Fruit fly (Drosophila melanogaster) whole organism, embryonic: ENCODE results near the gene Mfe2.

ENCODE experiments used
- Aef1 ChIP-seq: fragments of 200-800 bp; sonication (Bioruptor generic); IDR thresholded peaks from 3 replicates; pipeline ENCODE4 v1.3.6; 2022; ENCODE audit warnings: missing biosample characterization, missing genetic modification characterization
- Atf3 ChIP-seq: fragments of 200-800 bp; sonication (Bioruptor generic); optimal IDR thresholded peaks from 3 replicates; lab custom pipeline; 2016; ENCODE audit warnings: missing biosample characterization, missing genetic modification characterization
- Awh ChIP-seq: fragments of 200-800 bp; sonication (Bioruptor generic); IDR thresholded peaks from 2 replicates; pipeline ENCODE4, ENCODE4 v1.3.6; 2022; ENCODE audit warnings: missing biosample characterization, missing genetic modification characterization
- B-H1 ChIP-seq: fragments of 200-800 bp; sonication (Bioruptor generic); IDR thresholded peaks from 3 replicates; pipeline ENCODE4 v1.3.6; 2022; ENCODE audit warnings: missing biosample characterization, missing genetic modification characterization
- CG10267 ChIP-seq: fragments of 200-800 bp; sonication (Bioruptor generic); optimal IDR thresholded peaks from 2 replicates; lab custom pipeline; 2018; ENCODE audit warnings: missing biosample characterization, mild to moderate bottlenecking, missing genetic modification characterization, moderate library complexity
- CG10462 ChIP-seq: fragments of 200-800 bp; sonication (Bioruptor generic); optimal IDR thresholded peaks from 2 replicates; lab custom pipeline; 2016; ENCODE audit warnings: missing biosample characterization, missing genetic modification characterization
- CG10979 ChIP-seq: fragments of 200-800 bp; sonication (Bioruptor generic); optimal IDR thresholded peaks from 2 replicates; lab custom pipeline; 2018; ENCODE audit warnings: missing biosample characterization, mild to moderate bottlenecking, missing genetic modification characterization, moderate library complexity
- CG12659 ChIP-seq: fragments of 200-800 bp; sonication (Bioruptor generic); optimal IDR thresholded peaks from 3 replicates; lab custom pipeline; 2017; ENCODE audit warnings: mild to moderate bottlenecking, missing biosample characterization, missing genetic modification reagents, missing genetic modification characterization
- CG13624 ChIP-seq: fragments of 200-800 bp; sonication (Bioruptor generic); optimal IDR thresholded peaks from 2 replicates; lab custom pipeline; 2016; ENCODE audit warnings: missing biosample characterization, missing genetic modification characterization
- CG14667 ChIP-seq: fragments of 200-800 bp; sonication (Bioruptor generic); IDR thresholded peaks from 2 replicates; pipeline ENCODE4 v1.3.6; 2022; ENCODE audit warnings: missing biosample characterization, missing genetic modification characterization
- CG14710 ChIP-seq: fragments of 200-800 bp; sonication (Bioruptor generic); optimal IDR thresholded peaks from 3 replicates; lab custom pipeline; 2019; ENCODE audit warnings: missing biosample characterization, mild to moderate bottlenecking, missing genetic modification characterization, moderate library complexity
- CG15514 ChIP-seq: fragments of 200-800 bp; sonication (Bioruptor generic); optimal IDR thresholded peaks from 3 replicates; lab custom pipeline; 2017; ENCODE audit warnings: missing biosample characterization, missing genetic modification characterization, mild to moderate bottlenecking, moderate library complexity, missing genetic modification reagents
- CG18619 ChIP-seq: fragments of 200-800 bp; sonication (Bioruptor generic); optimal IDR thresholded peaks from 3 replicates; lab custom pipeline; 2017; ENCODE audit warnings: missing biosample characterization, mild to moderate bottlenecking, missing genetic modification characterization
- CG34376 ChIP-seq: fragments of 200-800 bp; sonication (Bioruptor generic); optimal IDR thresholded peaks from 2 replicates; lab custom pipeline; 2018; ENCODE audit warnings: missing biosample characterization, mild to moderate bottlenecking, missing genetic modification characterization
- CG4617 ChIP-seq: fragments of 200-800 bp; sonication (Bioruptor generic); optimal IDR thresholded peaks from 3 replicates; lab custom pipeline; 2016; ENCODE audit warnings: missing biosample characterization, missing genetic modification characterization, borderline replicate concordance
- CG8478 ChIP-seq: fragments of >200 bp; optimal IDR thresholded peaks from 2 replicates; lab custom pipeline; 2018
- CG8924 ChIP-seq: fragments of 200-800 bp; optimal IDR thresholded peaks from 3 replicates; lab custom pipeline; 2019; ENCODE audit warnings: missing biosample characterization, mild to moderate bottlenecking, missing genetic modification characterization, moderate library complexity
- CG8944 ChIP-seq: fragments of 200-800 bp; sonication (Bioruptor generic); optimal IDR thresholded peaks from 3 replicates; lab custom pipeline; 2016; ENCODE audit warnings: missing biosample characterization, missing genetic modification characterization
- CG9437 ChIP-seq: fragments of 200-800 bp; sonication (Bioruptor generic); optimal IDR thresholded peaks from 2 replicates; lab custom pipeline; 2018; ENCODE audit warnings: missing biosample characterization, mild to moderate bottlenecking, missing genetic modification characterization
- CG9609 ChIP-seq: fragments of 200-800 bp; sonication (Bioruptor generic); optimal IDR thresholded peaks from 3 replicates; lab custom pipeline; 2016; ENCODE audit warnings: missing biosample characterization, missing genetic modification characterization
- CoRest ChIP-seq: fragments of 200-800 bp; sonication (Bioruptor generic); optimal IDR thresholded peaks from 3 replicates; lab custom pipeline; 2018; ENCODE audit warnings: missing biosample characterization, mild to moderate bottlenecking, missing genetic modification characterization, moderate library complexity
- Eip74EF ChIP-seq, 2 experiments: fragments of 200-800 bp in 1 of 2; fragments of >200 bp in 1 of 2; sonication (Bioruptor generic) in 1 of 2; optimal IDR thresholded peaks; 2 replicates each; lab custom pipeline; 2017 to 2019; ENCODE audit warnings: missing biosample characterization in 2 of 2, missing genetic modification characterization in 2 of 2, mild to moderate bottlenecking in 1 of 2, moderate library complexity in 1 of 2
- HLH4C ChIP-seq: fragments of 200-800 bp; sonication (Bioruptor generic); IDR thresholded peaks from 3 replicates; pipeline ENCODE4 v1.3.6; 2022; ENCODE audit warnings: missing biosample characterization, missing genetic modification characterization; ENCODE audit not compliant: partially characterized antibody
- HmgD ChIP-seq: fragments of 200-800 bp; sonication (Bioruptor generic); optimal IDR thresholded peaks from 3 replicates; lab custom pipeline; 2016; ENCODE audit warnings: missing biosample characterization, missing genetic modification characterization
- MBD-R2 ChIP-seq: fragments of 200-800 bp; sonication (Bioruptor generic); IDR thresholded peaks from 2 replicates; pipeline ENCODE4 v1.3.6; 2022; ENCODE audit warnings: missing biosample characterization, missing genetic modification characterization
- Meics ChIP-seq: fragments of 200-800 bp; sonication (Bioruptor generic); optimal IDR thresholded peaks from 2 replicates; lab custom pipeline; 2017; ENCODE audit warnings: missing biosample characterization, mild to moderate bottlenecking, missing genetic modification characterization
- Scr ChIP-seq: fragments of 200-800 bp; sonication (Bioruptor generic); IDR thresholded peaks from 2 replicates; pipeline ENCODE4 v1.3.6; 2022; ENCODE audit warnings: missing biosample characterization, missing genetic modification characterization; ENCODE audit not compliant: partially characterized antibody
- amos ChIP-seq: fragments of 200-800 bp; sonication (Bioruptor generic); IDR thresholded peaks from 2 replicates; pipeline ENCODE4 v1.3.6; 2022; ENCODE audit warnings: missing biosample characterization, missing genetic modification characterization; ENCODE audit not compliant: partially characterized antibody
- cg ChIP-seq: fragments of 200-800 bp; sonication (Bioruptor generic); optimal IDR thresholded peaks from 3 replicates; lab custom pipeline; 2019; ENCODE audit warnings: missing biosample characterization, mild to moderate bottlenecking, missing genetic modification characterization, moderate library complexity
- chm ChIP-seq: fragments of 200-800 bp; sonication (Bioruptor generic); IDR thresholded peaks from 2 replicates; pipeline ENCODE4 v1.3.6; 2022; ENCODE audit warnings: missing biosample characterization, missing genetic modification characterization
- ci ChIP-seq: fragments of 200-800 bp; sonication (Bioruptor generic); IDR thresholded peaks from 3 replicates; pipeline ENCODE4 v1.3.6; 2022; ENCODE audit warnings: missing biosample characterization, missing genetic modification characterization
- cwo ChIP-seq: fragments of 200-800 bp; sonication (Bioruptor generic); optimal IDR thresholded peaks from 3 replicates; lab custom pipeline; 2017; ENCODE audit warnings: missing biosample characterization, missing genetic modification characterization, mild to moderate bottlenecking, moderate library complexity, missing genetic modification reagents
- danr ChIP-seq: fragments of 200-800 bp; sonication (Bioruptor generic); IDR thresholded peaks from 2 replicates; pipeline ENCODE4 v1.3.6; 2022; ENCODE audit warnings: missing biosample characterization, missing genetic modification characterization
- eve ChIP-seq, 2 experiments: fragments of >200 bp; optimal IDR thresholded peaks; 2 replicates each; lab custom pipeline; 2017; ENCODE audit warnings: missing biosample characterization in 2 of 2, missing genetic modification characterization in 2 of 2
- fd102C ChIP-seq: fragments of 200-800 bp; sonication (Bioruptor generic); optimal IDR thresholded peaks from 2 replicates; lab custom pipeline; 2018; ENCODE audit warnings: missing biosample characterization, mild to moderate bottlenecking, missing genetic modification characterization, moderate library complexity
- hb ChIP-seq: fragments of 200-800 bp; sonication (Bioruptor generic); IDR thresholded peaks from 3 replicates; pipeline ENCODE4 v1.3.6; 2022; ENCODE audit warnings: missing biosample characterization, missing genetic modification characterization; ENCODE audit not compliant: partially characterized antibody
- lmd ChIP-seq: fragments of 200-800 bp; sonication (Bioruptor generic); IDR thresholded peaks from 2 replicates; pipeline ENCODE4 v1.3.6; 2022; ENCODE audit warnings: missing biosample characterization, missing genetic modification characterization
- mld ChIP-seq: fragments of 200-800 bp; sonication (Bioruptor generic); IDR thresholded peaks from 3 replicates; pipeline ENCODE4 v1.3.6; 2022; ENCODE audit warnings: missing biosample characterization, missing genetic modification characterization; ENCODE audit not compliant: partially characterized antibody
- nmo ChIP-seq: fragments of 200-800 bp; sonication (Bioruptor generic); optimal IDR thresholded peaks from 2 replicates; lab custom pipeline; 2018; ENCODE audit warnings: missing biosample characterization, mild to moderate bottlenecking, missing genetic modification characterization, moderate library complexity
- org-1 ChIP-seq: fragments of 200-800 bp; sonication (Bioruptor generic); optimal IDR thresholded peaks from 2 replicates; lab custom pipeline; 2017; ENCODE audit warnings: missing biosample characterization, missing genetic modification characterization
- pfk ChIP-seq: fragments of 200-800 bp; sonication (Bioruptor generic); optimal IDR thresholded peaks from 2 replicates; lab custom pipeline; 2018; ENCODE audit warnings: missing biosample characterization, mild to moderate bottlenecking, missing genetic modification characterization, moderate library complexity
- psq ChIP-seq: fragments of 200-800 bp; sonication (Bioruptor generic); optimal IDR thresholded peaks from 2 replicates; lab custom pipeline; 2017; ENCODE audit warnings: missing biosample characterization, missing genetic modification characterization
- pzg ChIP-seq: fragments of 200-800 bp; sonication (Bioruptor generic); optimal IDR thresholded peaks from 3 replicates; lab custom pipeline; 2018; ENCODE audit warnings: missing biosample characterization, mild to moderate bottlenecking, missing genetic modification characterization, moderate library complexity
- sens-2 ChIP-seq: fragments of 200-800 bp; sonication (Bioruptor generic); IDR thresholded peaks from 2 replicates; pipeline ENCODE4 v1.3.6; 2022; ENCODE audit warnings: missing biosample characterization, missing genetic modification characterization
- sima ChIP-seq: fragments of 200-800 bp; sonication (Bioruptor generic); optimal IDR thresholded peaks from 2 replicates; lab custom pipeline; 2016; ENCODE audit warnings: missing biosample characterization, missing genetic modification characterization
- stwl ChIP-seq: fragments of 200-800 bp; sonication (Bioruptor generic); optimal IDR thresholded peaks from 3 replicates; lab custom pipeline; 2018; ENCODE audit warnings: missing biosample characterization, mild to moderate bottlenecking, missing genetic modification characterization, moderate library complexity
- unc-4 ChIP-seq: fragments of 200-800 bp; sonication (Bioruptor generic); IDR thresholded peaks from 2 replicates; pipeline ENCODE4 v1.3.6; 2022; ENCODE audit warnings: missing biosample characterization, missing genetic modification characterization; ENCODE audit not compliant: partially characterized antibody
- zen ChIP-seq: fragments of 200-800 bp; sonication (Bioruptor generic); optimal IDR thresholded peaks from 3 replicates; lab custom pipeline; 2018; ENCODE audit warnings: missing biosample characterization, mild to moderate bottlenecking, missing genetic modification characterization, moderate library complexity

Gene Mfe2

DNA sequence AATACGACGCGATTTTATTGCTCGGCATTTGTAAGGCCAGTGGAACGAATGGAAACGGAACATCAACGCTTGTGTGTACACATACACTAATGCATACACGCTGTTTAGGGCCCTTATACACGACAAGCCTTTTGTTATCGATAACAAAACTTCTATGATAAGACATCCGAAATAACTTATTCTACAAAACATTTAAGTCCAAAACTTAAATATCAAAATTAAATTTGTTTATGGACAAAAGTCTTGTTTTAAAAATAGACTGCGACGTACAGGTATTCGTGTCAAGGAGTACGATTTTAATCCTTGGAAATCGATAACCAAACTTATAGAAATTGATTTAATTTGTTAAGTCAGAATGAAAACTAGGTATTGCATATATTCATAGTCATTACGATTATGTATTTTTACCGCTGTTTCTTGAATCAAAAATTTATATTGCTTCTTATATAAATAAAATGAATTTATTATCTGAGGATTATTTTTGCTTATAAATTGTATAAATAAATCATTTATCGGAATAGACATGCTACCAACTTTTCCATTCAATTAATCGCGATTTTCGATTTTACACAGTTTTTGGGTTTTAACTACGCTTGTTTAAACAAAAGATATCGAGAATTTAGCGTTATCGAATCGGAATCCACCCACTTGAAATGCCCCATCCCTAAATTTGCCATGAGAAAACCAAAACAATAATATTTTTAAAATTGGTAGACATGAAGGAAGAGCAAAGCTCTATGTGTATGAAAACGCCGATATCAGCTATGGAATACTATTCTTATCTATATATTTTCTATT is 42.5 kb downstream of the Mfe2 start, which contains the start of the genes CG9915 and SWIP:
Gene CG9915, minus strand, starts transcription at position 61 of the 798 bp plus-strand sequence.
Gene SWIP, plus strand, starts transcription at position 632 of the 798 bp plus-strand sequence.
- no peak for TF ChIP-seq sens-2 (GFP tag; lab: Robert Waterston, UW)
- no peak; the same call in 1 of the 2 replicates for TF ChIP-seq lmd (GFP tag; lab: Robert Waterston, UW)
- TF ChIP-seq CoRest, result peak; percentile 41
- no peak for TF ChIP-seq chm (GFP tag; lab: Robert Waterston, UW)
- TF ChIP-seq CG14667, result no peak
- TF ChIP-seq CG13624 (GFP tag; lab: Kevin White, UChicago), result no peak
- peak; percentile 22 for TF ChIP-seq CG10979 (tag; lab: Kevin White, UChicago)
- no peak for TF ChIP-seq CG8478 (lab: Kevin White, UChicago)
- peak; percentile 66 for TF ChIP-seq cg (GFP tag; lab: Kevin White, UChicago)
- peak; percentile 60; the same call in 1 of the 2 replicates for TF ChIP-seq amos (GFP tag; lab: Robert Waterston, UW)
- TF ChIP-seq unc-4, result 0 out of 2 replicates have a peak, but pooled peaks have one; percentile 46
- no peak for TF ChIP-seq CG8944 (GFP tag; lab: Kevin White, UChicago)
- TF ChIP-seq CG4617 (GFP tag; lab: Kevin White, UChicago), result no peak
- no peak for TF ChIP-seq Eip74EF (GFP tag; optimal IDR thresholded peaks at IDR 0.05; lab: Kevin White, UChicago)
- TF ChIP-seq CG8924 (tag; lab: Kevin White, UChicago), result peak; percentile 33
- TF ChIP-seq CG10462, result no peak
- TF ChIP-seq mld (GFP tag; lab: Robert Waterston, UW), result peak; percentile 81
- no peak for TF ChIP-seq eve (GFP tag; optimal IDR thresholded peaks at IDR 0.05; lab: Kevin White, UChicago)
- TF ChIP-seq ci (GFP tag; lab: Robert Waterston, UW), result 0 out of 3 replicates have a peak, but pooled peaks have one; percentile 25
- TF ChIP-seq hb (GFP tag; lab: Robert Waterston, UW), result peak; percentile 77
- no peak for TF ChIP-seq danr (GFP tag; lab: Robert Waterston, UW)
- no peak for TF ChIP-seq cwo (GFP tag; lab: Kevin White, UChicago)
- TF ChIP-seq Meics (GFP tag; lab: Kevin White, UChicago), result peak; percentile 25
- TF ChIP-seq CG12659 (GFP tag; lab: Kevin White, UChicago), result peak; percentile 44
- no peak for TF ChIP-seq org-1
- TF ChIP-seq HLH4C (GFP tag; lab: Robert Waterston, UW), result peak; percentile 83
- no peak for TF ChIP-seq B-H1 (GFP tag; lab: Robert Waterston, UW)
- TF ChIP-seq Awh (GFP tag; lab: Robert Waterston, UW), result no peak
- peak; percentile 40 for TF ChIP-seq CG14710
- TF ChIP-seq Atf3 (GFP tag; lab: Kevin White, UChicago), result no peak
- TF ChIP-seq Scr (GFP tag; lab: Robert Waterston, UW), result peak; percentile 60
- peak; percentile 4 for TF ChIP-seq CG9437
- TF ChIP-seq HmgD (GFP tag; lab: Kevin White, UChicago), result no peak
- TF ChIP-seq CG15514 (GFP tag; lab: Kevin White, UChicago), result peak; percentile 19
- TF ChIP-seq pfk (GFP tag; lab: Kevin White, UChicago), result peak; percentile 97
- no peak for TF ChIP-seq fd102C (GFP tag; lab: Kevin White, UChicago)
- TF ChIP-seq stwl (tag; lab: Kevin White, UChicago), result peak; percentile 38
- no peak for TF ChIP-seq CG34376 (GFP tag; lab: Kevin White, UChicago)
- peak; percentile 12 for TF ChIP-seq CG18619 (GFP tag; lab: Kevin White, UChicago)
- TF ChIP-seq zen (tag; lab: Kevin White, UChicago), result peak; percentile 31
- TF ChIP-seq CG10267 (tag; lab: Kevin White, UChicago), result peak; percentile 16
- TF ChIP-seq MBD-R2 (GFP tag; lab: Robert Waterston, UW), result peak; percentile 27; the same call in 1 of the 2 replicates
- TF ChIP-seq nmo (GFP tag; lab: Kevin White, UChicago), result peak; percentile 13
- no peak for TF ChIP-seq Aef1 (GFP tag; lab: Robert Waterston, UW)
- no peak for TF ChIP-seq sima (GFP tag; lab: Kevin White, UChicago)
- no peak for TF ChIP-seq CG9609 (GFP tag; lab: Kevin White, UChicago)
- TF ChIP-seq psq (GFP tag; lab: Kevin White, UChicago), result no peak
- TF ChIP-seq pzg (GFP tag; lab: Kevin White, UChicago), result peak; percentile 27
